Worm (Caenorhabditis elegans): ENCODE measurements around the gene Y79H2A.2.

- TF ChIP-seq klf-2 (GFP tag; conservative IDR thresholded peaks at IDR 0.05): no peak
- no peak for TF ChIP-seq ztf-29 (GFP tag; IDR thresholded peaks at IDR 0.05)
- TF ChIP-seq ref-1 (GFP tag; conservative IDR thresholded peaks at IDR 0.05): no peak
- no peak for TF ChIP-seq flt-1 (GFP tag; IDR thresholded peaks at IDR 0.05)
- TF ChIP-seq ztf-23 (GFP tag; IDR thresholded peaks at IDR 0.05): no peak
- TF ChIP-seq med-1 (GFP tag; optimal IDR thresholded peaks at IDR 0.05; ENCODE audit: insufficient read depth): no peak
Observed at ce11 chrIII:11982474-11982873, 48.1 kb downstream of the Y79H2A.2 start.
